Fruit fly (Drosophila melanogaster): ENCODE measurements around the gene Gr85a.

The Gr85a gene

dm6 chr3R:9996689-9997213 is at the start of gene Gr85a, which contains the start of gene Spn85F:
Gr85a (minus strand) TSS chr3R:9996789.
Spn85F (plus strand) TSS chr3R:9997163.
- no peak for TF ChIP-seq CG17801 (GFP tag; optimal IDR thresholded peaks at IDR 0.05; ENCODE audit: partially characterized antibody)

dm6 chr3R:10045343-10045742 is 48.8 kb upstream of the Gr85a start, which contains the start of the genes CG11722 and mtTFB2:
CG11722 (minus strand) TSS chr3R:10045542.
mtTFB2 (plus strand) TSS chr3R:10045574.
- peak; percentile 40 for TF ChIP-seq CG17801 (GFP tag; optimal IDR thresholded peaks at IDR 0.05; ENCODE audit: partially characterized antibody)

dm6 chr3R:10042664-10043372 is 46.2 kb upstream of the Gr85a start, which contains the start of the genes Mical and CG3909:
Mical (minus strand) TSS chr3R:10042895.
CG3909 (plus strand) TSS chr3R:10043270.
- peak; percentile 87 for TF ChIP-seq CG17801 (GFP tag; optimal IDR thresholded peaks at IDR 0.05; ENCODE audit: partially characterized antibody)

- TF ChIP-seq CG17801 (GFP tag; optimal IDR thresholded peaks at IDR 0.05; ENCODE audit: partially characterized antibody): no peak
These were observed 45.6 kb upstream of the Gr85a start for dm6 chr3R:10042024-10042663.

- no peak for TF ChIP-seq CG17801 (GFP tag; optimal IDR thresholded peaks at IDR 0.05; ENCODE audit: partially characterized antibody)
These were observed 43.9 kb upstream of the Gr85a start for dm6 chr3R:10040505-10040904.

DNA sequence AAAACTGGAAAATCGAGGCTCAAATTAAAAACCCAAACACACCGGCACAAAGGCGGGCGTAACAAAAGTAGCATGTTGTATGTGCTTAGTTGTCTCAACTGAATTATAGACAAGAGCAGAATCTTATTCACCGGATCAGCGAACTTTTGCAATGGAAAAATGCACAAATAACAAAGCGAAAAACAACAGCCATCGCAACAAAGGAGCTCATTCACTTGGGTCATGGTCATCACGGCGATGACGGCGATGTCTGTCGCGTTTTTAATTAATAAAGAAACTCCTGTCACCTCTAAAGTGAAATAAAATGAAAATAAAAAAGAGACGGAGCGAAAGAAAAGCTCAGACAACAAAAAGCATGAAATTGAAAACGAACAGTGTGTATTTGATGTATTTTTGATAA is 42.6 kb upstream of the Gr85a start:
- TF ChIP-seq CG17801 (GFP tag; optimal IDR thresholded peaks at IDR 0.05; ENCODE audit: partially characterized antibody): no peak

- TF ChIP-seq CG17801 (GFP tag; optimal IDR thresholded peaks at IDR 0.05; ENCODE audit: partially characterized antibody): no peak
These were observed 39.2 kb upstream of the Gr85a start for dm6 chr3R:10035765-10036164.

DNA sequence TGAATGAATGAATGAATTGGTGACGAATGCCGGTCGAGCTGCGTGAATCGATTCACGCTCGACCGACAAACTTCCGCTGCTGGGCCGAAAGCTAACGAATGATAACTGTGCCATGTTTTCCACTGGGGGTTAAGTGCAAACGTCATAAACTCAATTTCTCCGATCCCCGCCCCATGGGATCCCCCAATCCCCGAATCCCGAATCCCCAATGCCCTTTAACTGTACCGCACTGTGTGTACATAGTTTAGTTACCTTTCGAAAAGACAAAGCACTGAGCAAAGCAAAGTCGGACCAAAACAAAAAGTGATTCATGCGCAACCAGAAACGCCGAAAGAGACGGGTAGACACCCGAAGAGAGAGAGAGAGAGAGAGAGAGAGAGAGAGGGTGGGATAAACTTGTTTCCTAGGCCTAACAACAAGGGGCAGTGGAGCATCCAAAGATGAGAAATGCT is 38.4 kb upstream of the Gr85a start:
- no peak for TF ChIP-seq CG17801 (GFP tag; optimal IDR thresholded peaks at IDR 0.05; ENCODE audit: partially characterized antibody)

DNA sequence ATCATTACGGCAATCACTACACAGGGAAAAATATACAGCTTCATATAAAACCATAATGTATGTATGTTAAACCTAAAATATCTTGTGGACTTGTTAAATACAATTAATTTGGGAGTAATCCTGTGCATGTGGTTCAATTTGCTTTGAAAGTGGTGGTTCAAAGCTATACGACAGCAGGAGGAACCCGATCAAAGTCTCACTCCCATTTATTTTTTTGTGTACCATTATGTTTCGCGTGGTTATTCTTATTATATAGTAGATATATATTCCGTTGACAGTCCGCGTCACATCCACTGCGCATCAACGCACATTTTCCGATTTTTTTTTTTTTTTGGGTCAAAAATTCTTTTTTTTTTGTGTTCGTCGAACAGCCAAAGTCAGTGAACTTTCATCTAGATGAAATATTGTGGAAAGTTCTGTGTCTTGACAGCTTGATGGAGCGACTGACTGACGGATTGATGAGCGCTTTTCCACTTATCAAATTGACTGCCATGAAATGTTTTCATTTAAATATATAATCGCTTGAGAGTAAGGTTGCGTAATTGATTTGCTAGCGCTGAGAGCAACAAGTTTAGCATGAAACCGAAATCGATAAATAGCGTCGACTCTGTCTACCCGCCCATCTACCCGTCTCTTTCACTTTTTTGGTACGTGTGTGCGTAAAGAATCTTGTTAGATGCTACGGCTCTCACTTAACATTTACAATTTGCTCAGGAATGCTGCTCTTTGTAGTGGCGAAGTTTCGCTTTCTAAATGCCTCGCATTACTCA is 36.5 kb upstream of the Gr85a start:
- no peak for TF ChIP-seq CG17801 (GFP tag; optimal IDR thresholded peaks at IDR 0.05; ENCODE audit: partially characterized antibody)

DNA sequence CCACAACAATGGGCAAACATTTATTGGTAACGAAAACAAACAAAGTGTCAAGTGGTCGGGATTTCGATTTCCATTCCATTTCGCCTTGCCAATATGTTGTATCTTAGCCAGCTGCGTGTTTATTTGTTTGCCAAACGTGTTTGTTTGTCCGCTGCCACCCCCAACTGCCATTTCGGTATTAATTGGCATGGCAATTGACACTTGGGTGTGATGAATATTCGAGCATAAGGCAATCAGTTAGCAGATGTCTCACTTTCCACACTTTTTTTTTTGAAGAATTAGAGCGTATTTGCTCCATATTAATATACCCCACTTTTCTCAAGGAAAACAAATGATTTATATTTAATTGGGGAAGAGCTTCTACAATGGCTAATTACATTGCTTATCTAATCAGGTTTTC is 34.9 kb upstream of the Gr85a start:
- TF ChIP-seq CG17801 (GFP tag; optimal IDR thresholded peaks at IDR 0.05; ENCODE audit: partially characterized antibody): no peak

DNA sequence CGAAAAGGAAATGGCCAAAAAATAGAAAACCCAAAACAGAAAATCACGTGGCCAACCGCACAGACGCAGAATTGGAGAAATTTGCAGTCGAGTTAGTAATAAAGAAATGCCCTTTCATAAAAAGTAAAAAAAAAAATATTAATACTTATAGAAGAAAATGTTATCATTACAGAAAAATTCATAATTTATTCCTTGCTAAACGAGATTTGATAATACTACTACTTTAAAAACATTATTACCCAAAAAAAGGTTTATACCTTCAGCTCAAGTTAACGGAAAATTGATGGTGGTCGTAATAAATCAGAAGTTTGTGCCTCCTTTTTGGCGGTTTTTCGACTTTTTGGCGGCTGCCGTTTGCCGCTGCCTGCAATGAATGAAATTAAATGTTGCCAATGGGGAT is 31.8 kb upstream of the Gr85a start:
- no peak for TF ChIP-seq CG17801 (GFP tag; optimal IDR thresholded peaks at IDR 0.05; ENCODE audit: partially characterized antibody)

- no peak for TF ChIP-seq CG17801 (GFP tag; optimal IDR thresholded peaks at IDR 0.05; ENCODE audit: partially characterized antibody)
These were observed 28.5 kb upstream of the Gr85a start, which contains the start of gene CG31407 for dm6 chr3R:10025050-10025449. CG31407 (minus strand) TSS chr3R:10025150.

DNA sequence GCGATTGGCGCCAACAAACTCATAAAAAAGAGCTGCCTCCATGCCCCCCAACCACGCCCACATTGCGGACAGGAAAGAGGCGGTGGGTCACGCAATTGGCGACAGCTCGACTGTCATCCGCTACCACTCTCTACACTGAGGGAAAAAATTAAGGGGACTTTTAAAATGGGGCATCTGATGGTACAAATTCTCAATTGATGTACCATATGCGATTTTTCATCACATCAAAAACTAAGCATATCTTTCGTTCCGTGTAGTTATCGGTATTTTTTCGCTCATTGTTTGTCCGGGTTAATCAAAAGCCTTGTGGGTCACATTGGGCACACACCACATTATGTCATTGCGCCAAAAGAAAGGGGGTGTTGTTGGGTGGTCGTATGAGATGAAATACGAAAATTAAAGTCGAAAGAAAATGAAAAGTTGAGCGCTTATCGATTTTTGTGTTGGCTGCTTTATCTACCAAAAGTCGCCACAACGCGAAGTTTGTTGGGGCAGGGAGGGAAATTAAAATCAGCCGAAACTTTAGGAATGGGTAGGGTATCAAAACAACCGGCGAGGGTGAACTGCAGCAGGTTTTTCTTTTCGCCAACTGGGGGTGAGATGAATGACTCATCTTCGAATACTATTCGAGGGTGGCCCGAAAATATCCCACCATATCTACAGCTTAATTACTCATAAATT is 27.6 kb upstream of the Gr85a start:
- no peak for TF ChIP-seq CG17801 (GFP tag; optimal IDR thresholded peaks at IDR 0.05; ENCODE audit: partially characterized antibody)

- no peak for TF ChIP-seq CG17801 (GFP tag; optimal IDR thresholded peaks at IDR 0.05; ENCODE audit: partially characterized antibody)
These were observed 4.7 kb upstream of the Gr85a start, which contains the start of gene CG5359 for dm6 chr3R:10001174-10001789. CG5359 (minus strand) TSS chr3R:10001276.

Measured in ovary, adult (tissue).